Worm (Caenorhabditis elegans) whole organism, L2 larva: Measurements from ENCODE around the gene hlh-8.

Experiments
- C34F6.9 ChIP-seq: fragments of 150-350 bp; optimal IDR thresholded peaks from 2 replicates; lab custom pipeline; 2014; ENCODE audit warnings: missing biosample characterization, missing genetic modification characterization
- F13H6.1 ChIP-seq: sonication (generic microtip); optimal IDR thresholded peaks from 2 replicates; lab custom pipeline; 2016; ENCODE audit warnings: missing genetic modification characterization, missing compliant biosample characterization
- ceh-16 ChIP-seq: fragments of 150-350 bp; optimal IDR thresholded peaks from 2 replicates; lab custom pipeline; 2014; ENCODE audit warnings: missing biosample characterization, missing genetic modification characterization
- fos-1 ChIP-seq: fragments of 150-350 bp; optimal IDR thresholded peaks from 2 replicates; lab custom pipeline; 2014; ENCODE audit warnings: missing biosample characterization, missing genetic modification characterization
- nhr-25 ChIP-seq: fragments of 150-350 bp; sonication (generic microtip); optimal IDR thresholded peaks from 3 replicates; lab custom pipeline; 2014; ENCODE audit warnings: missing biosample characterization, missing genetic modification characterization

ce11 chrX:8083919-8084318, 32.3 kb upstream of the hlh-8 start, which contains the start of gene K07E3.4:
- TF ChIP-seq C34F6.9, result peak; percentile 13
- TF ChIP-seq nhr-25 (tag; lab: Kevin White, UChicago), result peak; percentile 90
- peak; percentile 75 for TF ChIP-seq fos-1
- peak; percentile 74 for TF ChIP-seq ceh-16 (tag; lab: Kevin White, UChicago)
- peak; percentile 59 for TF ChIP-seq F13H6.1
